Worm (Caenorhabditis elegans): ENCODE measurements around the gene col-104.
A peak's percentile ranks its signal among the peaks of the same experiment; 100 is the strongest.

The col-104 gene

ce11 chrIV:1388079-1388478 is 33.0 kb upstream of the col-104 start (continued):
- peak; percentile 29 for TF ChIP-seq fax-1 (tag; optimal IDR thresholded peaks at IDR 0.05)
- peak; percentile 37 for TF ChIP-seq eyg-1 (tag; optimal IDR thresholded peaks at IDR 0.05)
- peak; percentile 50 for TF ChIP-seq hlh-13 (GFP tag; optimal IDR thresholded peaks at IDR 0.05)
- peak; percentile 36 for TF ChIP-seq fkh-10 (GFP tag; optimal IDR thresholded peaks at IDR 0.05)
- TF ChIP-seq ceh-34 (tag; optimal IDR thresholded peaks at IDR 0.05): peak; percentile 54
- TF ChIP-seq nfya-1 (tag; optimal IDR thresholded peaks at IDR 0.05): peak; percentile 16
- TF ChIP-seq dve-1 (tag; optimal IDR thresholded peaks at IDR 0.05): no peak
- TF ChIP-seq sox-2 (GFP tag; IDR thresholded peaks at IDR 0.05): peak; percentile 43; the same call in 1 of the 2 replicates
- peak; percentile 58 for TF ChIP-seq C38D4.7 (GFP tag; optimal IDR thresholded peaks at IDR 0.05)
- no peak for TF ChIP-seq pag-3 (tag; optimal IDR thresholded peaks at IDR 0.05; ENCODE audit: borderline replicate concordance)
- TF ChIP-seq ahr-1 (tag; optimal IDR thresholded peaks at IDR 0.05): peak; percentile 29
- no peak; the same call in 1 of the 2 replicates for TF ChIP-seq ceh-45 (GFP tag; IDR thresholded peaks at IDR 0.05)
- peak; percentile 60 for TF ChIP-seq ceh-19 (GFP tag; optimal IDR thresholded peaks at IDR 0.05)
- TF ChIP-seq che-1 (tag; optimal IDR thresholded peaks at IDR 0.05): peak; percentile 70
- peak; percentile 9 for TF ChIP-seq K09A11.1 (tag; optimal IDR thresholded peaks at IDR 0.05; ENCODE audit: insufficient read depth)
- no peak for TF ChIP-seq pha-4 (tag; optimal IDR thresholded peaks at IDR 0.05)
- peak; percentile 2 for TF ChIP-seq ceh-9 (tag; optimal IDR thresholded peaks at IDR 0.05)
- peak; percentile 68 for TF ChIP-seq C08G9.2 (tag; optimal IDR thresholded peaks at IDR 0.05)
- peak; percentile 52 for TF ChIP-seq hlh-15 (tag; optimal IDR thresholded peaks at IDR 0.05)
- TF ChIP-seq ceh-18 (tag; optimal IDR thresholded peaks at IDR 0.05): peak; percentile 38
- no peak for TF ChIP-seq ceh-30 (tag; optimal IDR thresholded peaks at IDR 0.05)
- TF ChIP-seq unc-86 (tag; optimal IDR thresholded peaks at IDR 0.05): peak; percentile 28
- peak; percentile 65 for TF ChIP-seq lin-11 (tag; optimal IDR thresholded peaks at IDR 0.05)
- peak; percentile 72 for TF ChIP-seq ceh-6 (GFP tag; optimal IDR thresholded peaks at IDR 0.05)
- TF ChIP-seq gmeb-2 (tag; optimal IDR thresholded peaks at IDR 0.05): peak; percentile 74

ce11 chrIV:1385915-1386314 is 30.8 kb upstream of the col-104 start, which contains the start of gene nhr-41:
nhr-41 (plus strand) TSS chrIV:1386215.
- no peak for TF ChIP-seq ttx-3 (tag; optimal IDR thresholded peaks at IDR 0.05)
- no peak for TF ChIP-seq hlh-8 (tag; optimal IDR thresholded peaks at IDR 0.05)
- no peak for TF ChIP-seq rnt-1 (tag; optimal IDR thresholded peaks at IDR 0.05)
- no peak for TF ChIP-seq che-1 (tag; optimal IDR thresholded peaks at IDR 0.05)
- no peak for TF ChIP-seq ceh-30 (tag; optimal IDR thresholded peaks at IDR 0.05)
- TF ChIP-seq madf-2 (tag; optimal IDR thresholded peaks at IDR 0.05): no peak
- TF ChIP-seq nhr-11 (tag; optimal IDR thresholded peaks at IDR 0.05): no peak
- no peak for TF ChIP-seq ceh-48 (tag; optimal IDR thresholded peaks at IDR 0.05)

DNA sequence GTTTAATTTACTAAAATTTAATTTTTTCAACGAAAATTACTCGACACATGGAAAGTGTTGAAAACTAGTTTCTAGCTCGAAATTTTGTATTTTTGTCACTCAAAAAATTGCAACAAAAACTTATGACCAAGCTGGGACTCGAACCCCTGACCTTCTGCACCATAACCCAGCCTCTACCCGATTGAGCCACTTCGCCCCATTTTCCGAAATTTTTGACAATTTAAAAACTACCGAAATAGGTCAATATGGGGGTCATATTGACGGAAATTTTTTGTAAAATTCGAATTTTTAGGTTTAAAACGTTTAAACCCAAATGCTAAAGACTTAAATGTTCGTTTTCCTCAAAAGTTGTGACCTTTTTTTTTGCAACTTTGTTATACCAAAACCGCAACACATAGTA is 30.4 kb upstream of the col-104 start:
- TF ChIP-seq pat-9 (tag; optimal IDR thresholded peaks at IDR 0.05): no peak
- no peak for TF ChIP-seq ama-1 (optimal IDR thresholded peaks at IDR 0.05)
- TF ChIP-seq ceh-9 (tag; optimal IDR thresholded peaks at IDR 0.05): no peak
- no peak for TF ChIP-seq fkh-10 (GFP tag; optimal IDR thresholded peaks at IDR 0.05)
- TF ChIP-seq gmeb-2 (tag; optimal IDR thresholded peaks at IDR 0.05): no peak

DNA sequence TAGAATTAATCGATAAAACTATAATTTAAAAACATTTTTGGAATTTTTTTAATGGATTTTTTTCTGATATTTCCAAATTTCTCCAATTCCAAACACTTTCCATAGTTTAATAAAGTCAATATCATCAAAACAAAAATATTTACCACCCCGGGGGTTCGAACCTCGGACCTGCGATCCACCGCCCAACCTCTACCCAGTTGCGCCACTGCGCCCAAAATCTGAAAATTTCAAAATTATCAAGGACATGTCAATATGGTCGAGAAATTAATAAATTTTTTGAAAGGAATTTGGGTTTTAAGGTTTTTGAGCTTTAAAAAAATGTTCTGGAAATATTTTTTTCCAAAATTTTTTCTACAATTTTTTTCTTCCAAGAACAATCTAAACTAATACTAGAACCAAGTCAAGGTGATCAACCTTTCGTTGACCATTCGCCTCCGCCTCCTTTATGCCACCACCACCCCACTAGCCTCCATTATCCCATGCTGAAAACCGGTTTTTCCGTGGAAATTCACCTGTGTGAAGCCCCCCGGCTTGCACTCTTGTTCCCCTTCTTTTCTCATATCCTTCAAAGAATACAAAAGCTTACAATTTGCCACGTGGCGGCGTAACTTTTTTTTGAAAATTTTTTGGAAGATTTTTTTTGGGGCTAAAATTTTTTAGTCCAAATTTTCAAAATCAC is 26.6 kb upstream of the col-104 start:
- TF ChIP-seq pag-3 (tag; optimal IDR thresholded peaks at IDR 0.05; ENCODE audit: borderline replicate concordance): no peak
- no peak for TF ChIP-seq nfya-1 (tag; optimal IDR thresholded peaks at IDR 0.05)
- TF ChIP-seq pat-9 (tag; optimal IDR thresholded peaks at IDR 0.05): no peak
- TF ChIP-seq pqm-1 (tag; optimal IDR thresholded peaks at IDR 0.05): no peak
- no peak for TF ChIP-seq gmeb-2 (tag; optimal IDR thresholded peaks at IDR 0.05)
- no peak for TF ChIP-seq fkh-10 (GFP tag; optimal IDR thresholded peaks at IDR 0.05)
- no peak for TF ChIP-seq sox-2 (GFP tag; IDR thresholded peaks at IDR 0.05)
- TF ChIP-seq ztf-16 (tag; optimal IDR thresholded peaks at IDR 0.05): no peak
